Fruit fly (Drosophila melanogaster): ENCODE results near the gene CG11722.

- TF ChIP-seq usp (GFP tag; optimal IDR thresholded peaks at IDR 0.05) (no peak), pan (optimal IDR thresholded peaks at IDR 0.05) (no peak), EcR (GFP tag; optimal IDR thresholded peaks at IDR 0.05) (no peak), CG8478 (optimal IDR thresholded peaks at IDR 0.05) (no peak)
These were observed 9.7 kb upstream of the CG11722 start for dm6 chr3R:10055004-10055403.
